Worm (Caenorhabditis elegans) whole organism, L4 larva: ENCODE measurements around the gene chhy-1.
A peak's percentile ranks its signal among the peaks of the same experiment; 100 is the strongest.

Experiments used
- D1046.2 ChIP-seq: fragments of 200-800 bp; sonication (Bioruptor generic); IDR thresholded peaks from 2 replicates; pipeline ENCODE4 v1.3.6; 2022; ENCODE audit warnings: missing genetic modification characterization, missing compliant biosample characterization
- F26F4.8 ChIP-seq: fragments of 200-800 bp; sonication (Bioruptor generic); conservative IDR thresholded peaks from 2 replicates; pipeline ENCODE4 v1.3.6; 2022; ENCODE audit warnings: missing genetic modification characterization, missing compliant biosample characterization
- R02D3.7 ChIP-seq: fragments of 150-350 bp; sonication (generic microtip); optimal IDR thresholded peaks from 3 replicates; lab custom pipeline; 2014; ENCODE audit warnings: missing biosample characterization, missing genetic modification characterization
- T26A8.4 ChIP-seq: fragments of 200-800 bp; sonication (Bioruptor generic); IDR thresholded peaks from 2 replicates; pipeline ENCODE4 v1.3.6; 2022; ENCODE audit warnings: missing genetic modification characterization, missing compliant biosample characterization
- Y5F2A.4 ChIP-seq: fragments of 200-800 bp; sonication (Bioruptor generic); optimal IDR thresholded peaks from 2 replicates; lab custom pipeline; 2018; ENCODE audit warnings: mild to moderate bottlenecking, missing genetic modification characterization, missing compliant biosample characterization
- ZK337.2 ChIP-seq: fragments of 200-800 bp; sonication (Bioruptor generic); IDR thresholded peaks from 2 replicates; pipeline ENCODE4 v1.3.6; 2022; ENCODE audit warnings: missing genetic modification reagents, missing genetic modification characterization, missing compliant biosample characterization
- aha-1 ChIP-seq: fragments of 150-350 bp; peaks from one replicate; lab custom pipeline; 2014; ENCODE audit warnings: missing biosample characterization, missing genetic modification characterization
- ama-1 ChIP-seq: fragments of 150-350 bp; optimal IDR thresholded peaks from 2 replicates; lab custom pipeline; 2014; ENCODE audit warnings: inconsistent platforms, mixed read lengths
- ceh-62 ChIP-seq: sonication (generic microtip); optimal IDR thresholded peaks from 2 replicates; lab custom pipeline; 2017; ENCODE audit warnings: missing biosample characterization, missing genetic modification characterization
- ces-1 ChIP-seq: fragments of 150-350 bp; sonication (generic microtip); optimal IDR thresholded peaks from 4 replicates; lab custom pipeline; 2014; ENCODE audit warnings: missing biosample characterization, missing genetic modification reagents, missing genetic modification characterization
- ctbp-1 ChIP-seq: fragments of 200-800 bp; sonication (Bioruptor generic); IDR thresholded peaks from 2 replicates; pipeline ENCODE4 v1.3.6; 2022; ENCODE audit warnings: missing genetic modification reagents, missing genetic modification characterization, missing compliant biosample characterization
- daf-12 ChIP-seq: fragments of 150-350 bp; optimal IDR thresholded peaks from 2 replicates; lab custom pipeline; 2014; ENCODE audit warnings: missing biosample characterization, missing genetic modification reagents, missing genetic modification characterization
- daf-16 ChIP-seq, 3 experiments: sonication (generic microtip); optimal IDR thresholded peaks; 2 replicates each; lab custom pipeline; 2016 to 2017; ENCODE audit warnings: missing genetic modification characterization in 3 of 3, missing genetic modification reagents in 3 of 3, mild to moderate bottlenecking in 2 of 3, missing compliant biosample characterization in 2 of 3, missing biosample characterization in 1 of 3, moderate library complexity in 1 of 3
- dmd-8 ChIP-seq: fragments of 200-800 bp; sonication (Bioruptor generic); IDR thresholded peaks from 2 replicates; pipeline ENCODE4 v1.3.6; 2022; ENCODE audit warnings: missing genetic modification characterization, missing compliant biosample characterization
- dve-1 ChIP-seq: sonication (generic microtip); optimal IDR thresholded peaks from 2 replicates; lab custom pipeline; 2017; ENCODE audit warnings: antibody characterized with exemption, mild to moderate bottlenecking, missing genetic modification characterization, missing compliant biosample characterization; ENCODE audit not compliant: insufficient read depth
- egl-27 ChIP-seq: sonication (generic microtip); optimal IDR thresholded peaks from 3 replicates; lab custom pipeline; 2017; ENCODE audit warnings: missing biosample characterization, missing genetic modification reagents, missing genetic modification characterization
- egl-43 ChIP-seq: fragments of 200-800 bp; sonication (Bioruptor generic); IDR thresholded peaks from 2 replicates; pipeline ENCODE4 v1.3.6; 2022; ENCODE audit warnings: missing genetic modification reagents, missing genetic modification characterization, missing compliant biosample characterization
- fkh-10 ChIP-seq: fragments of 150-350 bp; optimal IDR thresholded peaks from 2 replicates; lab custom pipeline; 2014; ENCODE audit warnings: missing biosample characterization, missing genetic modification reagents, missing genetic modification characterization
- hif-1 ChIP-seq, 2 experiments: sonication (generic microtip); optimal IDR thresholded peaks; 2 replicates each; lab custom pipeline; 2016 to 2017; ENCODE audit warnings: missing compliant biosample characterization in 2 of 2, missing genetic modification characterization in 2 of 2, missing genetic modification reagents in 2 of 2, missing genotype in 2 of 2, mild to moderate bottlenecking in 1 of 2
- hlh-30 ChIP-seq: sonication (generic microtip); optimal IDR thresholded peaks from 2 replicates; lab custom pipeline; 2017; ENCODE audit warnings: antibody characterized with exemption, mild to moderate bottlenecking, missing genetic modification characterization, missing compliant biosample characterization; ENCODE audit not compliant: insufficient read depth
- jun-1 ChIP-seq: fragments of 150-350 bp; optimal IDR thresholded peaks from 2 replicates; lab custom pipeline; 2014; ENCODE audit warnings: missing biosample characterization, missing genetic modification reagents, missing genetic modification characterization
- lsy-2 ChIP-seq, 2 experiments: fragments of 150-350 bp in 1 of 2; sonication (generic microtip) in 1 of 2; optimal IDR thresholded peaks; 2 replicates each; lab custom pipeline; 2014 to 2017; ENCODE audit warnings: missing biosample characterization in 2 of 2, missing genetic modification characterization in 2 of 2
- mdl-1 ChIP-seq, 2 experiments: fragments of 150-350 bp in 1 of 2; sonication (generic microtip) in 1 of 2; optimal IDR thresholded peaks; 2 replicates each; lab custom pipeline; 2014 to 2017; ENCODE audit warnings: missing biosample characterization in 2 of 2, missing genetic modification characterization in 2 of 2
- mes-2 ChIP-seq: sonication (generic microtip); optimal IDR thresholded peaks from 2 replicates; lab custom pipeline; 2016; ENCODE audit warnings: missing genotype, mild to moderate bottlenecking, missing genetic modification characterization, missing compliant biosample characterization; ENCODE audit not compliant: poor library complexity, severe bottlenecking
- nhr-28 ChIP-seq: fragments of 150-350 bp; optimal IDR thresholded peaks from 2 replicates; lab custom pipeline; 2014; ENCODE audit warnings: missing biosample characterization, missing genetic modification characterization
- nhr-42 ChIP-seq: fragments of 200-800 bp; sonication (Bioruptor generic); IDR thresholded peaks from 2 replicates; pipeline ENCODE4 v1.3.6; 2022; ENCODE audit warnings: missing genetic modification characterization, missing compliant biosample characterization
- spr-1 ChIP-seq: sonication (generic microtip); optimal IDR thresholded peaks from 2 replicates; lab custom pipeline; 2016; ENCODE audit warnings: mild to moderate bottlenecking, missing genetic modification characterization, missing compliant biosample characterization
- spr-3 ChIP-seq: fragments of 200-800 bp; sonication (Bioruptor generic); optimal IDR thresholded peaks from 2 replicates; lab custom pipeline; 2018; ENCODE audit warnings: mild to moderate bottlenecking, missing genetic modification characterization, missing compliant biosample characterization
- tag-97 ChIP-seq: fragments of 200-800 bp; sonication (Bioruptor generic); IDR thresholded peaks from 2 replicates; pipeline ENCODE4 v1.3.6; 2022; ENCODE audit warnings: missing genetic modification characterization, missing compliant biosample characterization
- unc-130 ChIP-seq: sonication (generic microtip); optimal IDR thresholded peaks from 2 replicates; lab custom pipeline; 2016; ENCODE audit warnings: missing genetic modification reagents, missing genetic modification characterization, missing compliant biosample characterization
- unc-62 ChIP-seq, 3 experiments: fragments of 150-350 bp in 1 of 3; sonication (generic microtip); optimal IDR thresholded peaks in 2 of 3; peaks in 1 of 3; 1 replicate in 1 of 3; 2 replicates in 2 of 3; lab custom pipeline; 2014 to 2017; ENCODE audit warnings: missing biosample characterization in 3 of 3, missing genetic modification characterization in 3 of 3, missing genetic modification reagents in 3 of 3, missing genotype in 1 of 3
- zfp-2 ChIP-seq: sonication (generic microtip); optimal IDR thresholded peaks from 2 replicates; lab custom pipeline; 2016; ENCODE audit warnings: mild to moderate bottlenecking, missing genetic modification characterization, missing compliant biosample characterization
- zfp-3 ChIP-seq: fragments of 200-800 bp; sonication (Bioruptor generic); conservative IDR thresholded peaks from 2 replicates; pipeline ENCODE4 v1.3.6; 2022; ENCODE audit warnings: missing genetic modification reagents, missing genetic modification characterization, missing compliant biosample characterization
- zip-11 ChIP-seq: fragments of 200-800 bp; sonication (Bioruptor generic); IDR thresholded peaks from 2 replicates; pipeline ENCODE4 v1.3.6; 2022; ENCODE audit warnings: missing genetic modification characterization, missing compliant biosample characterization

The chhy-1 gene

ce11 chrII:8658835-8659234 lies 41.4 kb upstream of the chhy-1 start, which contains the start of gene atg-10:
TSS of gene atg-10 (plus strand) at chrII:8659135.
- TF ChIP-seq ceh-62, result no peak
- TF ChIP-seq ces-1 (GFP tag; lab: Kevin White, UChicago), result no peak
- TF ChIP-seq egl-27, result no peak
- no peak for TF ChIP-seq tag-97
- peak in 1 of 2 experiments; percentile 5 for TF ChIP-seq unc-62 (GFP tag; optimal IDR thresholded peaks at IDR 0.05 in 1 of 2; lab: Kevin White, UChicago)
- TF ChIP-seq unc-62 (tag; optimal IDR thresholded peaks at IDR 0.05; lab: Kevin White, UChicago), result no peak
- no peak for TF ChIP-seq zfp-2 (tag; lab: Kevin White, UChicago)
- TF ChIP-seq dmd-8, result no peak
- TF ChIP-seq spr-3 (GFP tag; lab: Kevin White, UChicago), result no peak
- TF ChIP-seq hif-1 (tag; optimal IDR thresholded peaks at IDR 0.05; lab: Kevin White, UChicago), result no peak
- TF ChIP-seq F26F4.8 (GFP tag; lab: Robert Waterston, UW), result no peak
- TF ChIP-seq ZK337.2 (GFP tag; lab: Robert Waterston, UW), result no peak
- peak; percentile 43 for TF ChIP-seq ama-1 (lab: Kevin White, UChicago)
- TF ChIP-seq jun-1, result no peak
- TF ChIP-seq fkh-10, result no peak

- TF ChIP-seq mdl-1 (tag; optimal IDR thresholded peaks at IDR 0.05; lab: Kevin White, UChicago) (peak in 1 of 2 experiments; percentile 64), zfp-2 (tag; lab: Kevin White, UChicago) (no peak), unc-62 (GFP tag; optimal IDR thresholded peaks at IDR 0.05 in 1 of 2; lab: Kevin White, UChicago) (peak in 1 of 2 experiments; percentile 55), unc-62 (tag; optimal IDR thresholded peaks at IDR 0.05; lab: Kevin White, UChicago) (no peak), ctbp-1 (GFP tag; lab: Robert Waterston, UW) (no peak), zfp-3 (no peak), spr-1 (tag; lab: Kevin White, UChicago) (no peak), unc-130 (no peak), daf-16 (GFP tag; optimal IDR thresholded peaks at IDR 0.05; lab: Kevin White, UChicago) (peak in 1 of 2 experiments; percentile 90), daf-16 (tag; optimal IDR thresholded peaks at IDR 0.05; lab: Kevin White, UChicago) (peak; percentile 93), lsy-2 (tag; optimal IDR thresholded peaks at IDR 0.05; lab: Kevin White, UChicago) (no peak), nhr-28 (tag; lab: Kevin White, UChicago) (peak; percentile 81), hlh-30 (tag; lab: Kevin White, UChicago) (peak; percentile 72), nhr-42 (GFP tag; lab: Robert Waterston, UW) (no peak), mes-2 (peak; percentile 23), aha-1 (peak; percentile 4), zip-11 (GFP tag; lab: Robert Waterston, UW) (no peak), egl-43 (no peak), Y5F2A.4 (no peak), dve-1 (peak; percentile 18)
Measured at ce11 chrII:8650644-8651159, 33.3 kb upstream of the chhy-1 start, which contains the start of gene pyr-1. TSS of gene pyr-1 (plus strand) at chrII:8651109.

DNA sequence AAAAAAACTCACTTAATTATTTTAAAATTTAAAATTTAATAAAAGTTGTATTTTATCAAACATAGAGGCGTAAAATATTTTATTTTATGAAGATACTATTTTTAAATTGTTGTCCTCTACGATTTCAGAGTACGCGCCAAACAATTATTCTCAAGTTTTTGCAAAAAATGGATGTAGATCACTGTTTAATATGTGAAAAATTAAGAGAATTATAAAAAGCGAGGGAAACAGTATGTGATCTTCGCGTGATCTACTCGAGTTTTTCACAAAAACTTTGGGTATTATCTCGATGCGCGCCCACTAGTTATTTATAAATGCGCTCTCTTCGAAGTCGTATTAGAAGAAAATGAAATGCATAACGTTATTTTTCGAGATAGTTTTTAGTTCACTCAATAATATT lies 31.4 kb upstream of the chhy-1 start:
- no peak for TF ChIP-seq daf-12 (tag; lab: Kevin White, UChicago)
- no peak for TF ChIP-seq T26A8.4
- no peak for TF ChIP-seq hlh-30 (tag; lab: Kevin White, UChicago)
- TF ChIP-seq R02D3.7 (tag; lab: Kevin White, UChicago), result no peak
- TF ChIP-seq D1046.2 (GFP tag; lab: Robert Waterston, UW), result no peak

- TF ChIP-seq D1046.2 (GFP tag; lab: Robert Waterston, UW), result no peak
- peak; percentile 94 for TF ChIP-seq aha-1
- TF ChIP-seq, all 104 proteins: peak for 1
Measured at ce11 chrII:8646437-8646836, 29.0 kb upstream of the chhy-1 start.
